Fruit fly (Drosophila melanogaster): Measurements from ENCODE around the gene CG15824.
A peak's percentile ranks its signal among the peaks of the same experiment; 100 is the strongest.

Gene CG15824

dm6 chr2L:850727-851257 is 34.1 kb downstream of the CG15824 start, which contains the start of gene drongo (continued):
- TF ChIP-seq HHEX (GFP tag; optimal IDR thresholded peaks at IDR 0.05) (peak; percentile 54), vfl (GFP tag; optimal IDR thresholded peaks at IDR 0.05) (peak; percentile 57), CG8478 (optimal IDR thresholded peaks at IDR 0.05) (no peak), CG10959 (GFP tag; IDR thresholded peaks at IDR 0.05) (no peak), CG14014 (GFP tag; IDR thresholded peaks at IDR 0.05) (peak; percentile 38; the same call in 1 of the 2 replicates), CG9817 (tag; optimal IDR thresholded peaks at IDR 0.05) (no peak), ERR (GFP tag; optimal IDR thresholded peaks at IDR 0.05) (peak; percentile 1), Deaf1 (tag; optimal IDR thresholded peaks at IDR 0.05) (peak; percentile 82), Six4 (GFP tag; optimal IDR thresholded peaks at IDR 0.05) (no peak), caup (GFP tag; optimal IDR thresholded peaks at IDR 0.05; ENCODE audit: severe bottlenecking) (peak; percentile 55), Nf-YC (tag; optimal IDR thresholded peaks at IDR 0.05) (peak; percentile 60), nmo (GFP tag; optimal IDR thresholded peaks at IDR 0.05) (peak; percentile 63), Doc2 (GFP tag; IDR thresholded peaks at IDR 0.05) (no peak), CG6854 (GFP tag; optimal IDR thresholded peaks at IDR 0.05) (no peak), CG3838 (GFP tag; optimal IDR thresholded peaks at IDR 0.05) (no peak), shn (GFP tag; optimal IDR thresholded peaks at IDR 0.05) (no peak), luna (GFP tag; optimal IDR thresholded peaks at IDR 0.05) (no peak), Hsf (GFP tag; optimal IDR thresholded peaks at IDR 0.05) (peak; percentile 27), CG7928 (GFP tag; optimal IDR thresholded peaks at IDR 0.05) (peak; percentile 19), exex (tag; optimal IDR thresholded peaks at IDR 0.05) (no peak), CoRest (tag; optimal IDR thresholded peaks at IDR 0.05) (peak; percentile 23), dati (GFP tag; IDR thresholded peaks at IDR 0.05) (no peak), Ets97D (GFP tag; optimal IDR thresholded peaks at IDR 0.05) (peak; percentile 66), ranshi (GFP tag; IDR thresholded peaks at IDR 0.05) (peak; percentile 18; the same call in 1 of the 2 replicates), eyg (GFP tag; optimal IDR thresholded peaks at IDR 0.05) (no peak), CG11093 (GFP tag; IDR thresholded peaks at IDR 0.05) (no peak), dmrt11E (tag; optimal IDR thresholded peaks at IDR 0.05) (no peak), abd-A (tag; optimal IDR thresholded peaks at IDR 0.05) (peak; percentile 50), CG1792 (GFP tag; optimal IDR thresholded peaks at IDR 0.05) (no peak), TFAM (GFP tag; optimal IDR thresholded peaks at IDR 0.05) (no peak), CG15269 (tag; optimal IDR thresholded peaks at IDR 0.05) (peak; percentile 24), CG12659 (GFP tag; optimal IDR thresholded peaks at IDR 0.05) (peak; percentile 92), prd (optimal IDR thresholded peaks at IDR 0.05) (no peak), prd (GFP tag; IDR thresholded peaks at IDR 0.05) (0 out of 3 replicates have a peak, but pooled peaks have one; percentile 15), da (GFP tag; optimal IDR thresholded peaks at IDR 0.05) (peak; percentile 13), oc (tag; optimal IDR thresholded peaks at IDR 0.05) (no peak), HmgZ (tag; optimal IDR thresholded peaks at IDR 0.05) (peak; percentile 77), ci (GFP tag; IDR thresholded peaks at IDR 0.05) (peak; percentile 76), fu2 (GFP tag; optimal IDR thresholded peaks at IDR 0.05) (no peak), Atf-2 (GFP tag; optimal IDR thresholded peaks at IDR 0.05) (no peak), Opbp (GFP tag; IDR thresholded peaks at IDR 0.05; ENCODE audit: partially characterized antibody) (peak; percentile 75), CG16815 (GFP tag; optimal IDR thresholded peaks at IDR 0.05) (no peak), CG12219 (GFP tag; optimal IDR thresholded peaks at IDR 0.05) (no peak), H2.0 (GFP tag; IDR thresholded peaks at IDR 0.05) (no peak), CG6791 (GFP tag; IDR thresholded peaks at IDR 0.05; ENCODE audit: partially characterized antibody) (peak; percentile 68), CG5953 (GFP tag; IDR thresholded peaks at IDR 0.05) (peak; percentile 47; the same call in 1 of the 2 replicates), gt (GFP tag; IDR thresholded peaks at IDR 0.05) (no peak), chn (GFP tag; optimal IDR thresholded peaks at IDR 0.05) (no peak), pzg (GFP tag; optimal IDR thresholded peaks at IDR 0.05) (peak; percentile 98), CG6272 (GFP tag; IDR thresholded peaks at IDR 0.05) (no peak; the same call in 1 of the 2 replicates), Gsc (GFP tag; IDR thresholded peaks at IDR 0.05) (no peak)
